Fruit fly (Drosophila melanogaster) whole organism, embryonic: ENCODE data around the gene CG5913.

Source experiments
- CG12236 ChIP-seq: fragments of 200-800 bp; sonication (Bioruptor generic); optimal IDR thresholded peaks from 2 replicates; lab custom pipeline; 2016; ENCODE audit warnings: missing biosample characterization, missing genetic modification characterization
- CG13775 ChIP-seq: fragments of 200-800 bp; sonication (Bioruptor generic); optimal IDR thresholded peaks from 3 replicates; lab custom pipeline; 2017; ENCODE audit warnings: missing biosample characterization, mild to moderate bottlenecking, missing genetic modification characterization
- CG1832 ChIP-seq: fragments of 200-800 bp; sonication (Bioruptor generic); optimal IDR thresholded peaks from 2 replicates; lab custom pipeline; 2017; ENCODE audit warnings: missing biosample characterization, mild to moderate bottlenecking, missing genetic modification characterization, inconsistent platforms
- CG31365 ChIP-seq: fragments of 200-800 bp; sonication (Bioruptor generic); optimal IDR thresholded peaks from 2 replicates; lab custom pipeline; 2018; ENCODE audit warnings: missing biosample characterization, mild to moderate bottlenecking, missing genetic modification characterization
- GATAe ChIP-seq: fragments of 200-800 bp; sonication (Bioruptor generic); conservative IDR thresholded peaks from 2 replicates; pipeline ENCODE4 v1.3.6; 2022; ENCODE audit warnings: missing biosample characterization, missing genetic modification characterization
- HmgD ChIP-seq: fragments of 200-800 bp; sonication (Bioruptor generic); optimal IDR thresholded peaks from 3 replicates; lab custom pipeline; 2016; ENCODE audit warnings: missing biosample characterization, missing genetic modification characterization
- NC2α ChIP-seq: fragments of 200-800 bp; sonication (Bioruptor generic); optimal IDR thresholded peaks from 2 replicates; lab custom pipeline; 2016; ENCODE audit warnings: missing biosample characterization, missing genetic modification characterization
- abd-A ChIP-seq: fragments of 200-800 bp; sonication (Bioruptor generic); optimal IDR thresholded peaks from 3 replicates; lab custom pipeline; 2019; ENCODE audit warnings: missing biosample characterization, mild to moderate bottlenecking, missing genetic modification characterization, moderate library complexity
- luna ChIP-seq: fragments of 200-800 bp; sonication (Bioruptor generic); optimal IDR thresholded peaks from 2 replicates; lab custom pipeline; 2016; ENCODE audit warnings: missing biosample characterization, missing genetic modification characterization
- nom ChIP-seq: fragments of 200-800 bp; sonication (Bioruptor generic); optimal IDR thresholded peaks from 2 replicates; lab custom pipeline; 2017; ENCODE audit warnings: missing biosample characterization, missing genetic modification characterization, mild to moderate bottlenecking, moderate library complexity, missing genetic modification reagents
- pb ChIP-seq: fragments of 200-800 bp; sonication (Bioruptor generic); optimal IDR thresholded peaks from 3 replicates; lab custom pipeline; 2016; ENCODE audit warnings: missing biosample characterization, missing genetic modification characterization
- tx ChIP-seq: fragments of 200-800 bp; sonication (Bioruptor generic); optimal IDR thresholded peaks from 2 replicates; lab custom pipeline; 2016; ENCODE audit warnings: missing biosample characterization, missing genetic modification characterization

DNA sequence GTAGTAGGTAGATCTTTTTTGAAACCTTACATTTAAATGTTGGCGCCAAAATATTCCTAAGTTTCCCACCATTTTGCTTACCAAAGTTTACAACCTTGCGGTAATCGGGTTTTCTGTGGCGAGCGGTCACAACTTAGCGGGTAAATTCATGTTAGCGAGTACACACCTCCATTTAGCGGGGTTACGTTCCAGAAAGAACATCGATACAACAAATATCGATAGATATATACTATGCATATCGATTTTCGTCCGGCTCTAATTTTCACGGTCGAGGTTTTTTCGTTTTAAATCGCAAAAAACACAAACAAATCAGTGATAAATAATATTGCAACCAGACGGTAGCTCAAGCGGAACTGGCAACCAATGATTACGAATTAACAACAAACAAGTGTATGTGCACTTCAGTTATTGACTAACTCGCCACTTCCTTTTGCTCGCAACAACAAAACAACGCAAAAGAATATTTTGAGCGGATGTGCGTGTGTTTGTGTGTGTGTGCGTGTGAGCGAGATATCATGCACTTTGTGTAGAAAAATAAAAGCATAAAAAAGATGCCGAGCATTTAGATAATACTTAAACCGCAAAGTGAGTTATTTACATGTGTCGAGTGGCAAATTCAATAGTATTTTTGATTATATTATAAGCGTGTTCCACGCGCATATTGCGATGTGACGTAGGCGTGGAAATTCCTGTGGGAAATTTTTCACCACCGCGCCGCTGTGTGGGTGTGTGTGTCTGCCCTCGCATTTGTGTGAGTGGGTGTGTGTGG is 4.8 kb upstream of the CG5913 start, which contains the start of gene Lnk:
- TF ChIP-seq GATAe (GFP tag; lab: Robert Waterston, UW) = no peak
- no peak for TF ChIP-seq NC2α (GFP tag; lab: Kevin White, UChicago)
- TF ChIP-seq CG13775 (GFP tag; lab: Kevin White, UChicago) = no peak
- no peak for TF ChIP-seq CG12236 (GFP tag; lab: Kevin White, UChicago)
- peak; percentile 37 for TF ChIP-seq HmgD (GFP tag; lab: Kevin White, UChicago)
- no peak for TF ChIP-seq luna (GFP tag; lab: Kevin White, UChicago)
- TF ChIP-seq abd-A = no peak
- no peak for TF ChIP-seq CG1832
- no peak for TF ChIP-seq pb (GFP tag; lab: Kevin White, UChicago)
- no peak for TF ChIP-seq tx
- TF ChIP-seq nom (GFP tag; lab: Kevin White, UChicago) = peak; percentile 76
- peak; percentile 38 for TF ChIP-seq CG31365 (tag; lab: Kevin White, UChicago)
